Fruit fly (Drosophila melanogaster) whole organism, embryonic: ENCODE data around the gene Paics.

Experiments
- Bdp1 ChIP-seq: fragments of 200-800 bp; sonication (Bioruptor generic); optimal IDR thresholded peaks from 3 replicates; lab custom pipeline; 2016; ENCODE audit warnings: missing biosample characterization, missing genetic modification characterization
- C15 ChIP-seq: fragments of 200-800 bp; sonication (Bioruptor generic); IDR thresholded peaks from 3 replicates; pipeline ENCODE4 v1.3.6; 2022; ENCODE audit warnings: missing biosample characterization, missing genetic modification characterization
- CG10147 ChIP-seq: fragments of 200-800 bp; sonication (Bioruptor generic); optimal IDR thresholded peaks from 2 replicates; lab custom pipeline; 2019; ENCODE audit warnings: missing biosample characterization, mild to moderate bottlenecking, missing genetic modification characterization, moderate library complexity
- CG10209 ChIP-seq: fragments of 200-800 bp; sonication (Bioruptor generic); optimal IDR thresholded peaks from 3 replicates; lab custom pipeline; 2017; ENCODE audit warnings: missing biosample characterization, mild to moderate bottlenecking, missing genetic modification characterization, missing genetic modification reagents
- CG11085 ChIP-seq: fragments of 200-800 bp; sonication (Bioruptor generic); IDR thresholded peaks from 2 replicates; pipeline ENCODE4 v1.3.6; 2022; ENCODE audit warnings: missing biosample characterization, missing genetic modification characterization
- CG11504 ChIP-seq: fragments of 200-800 bp; sonication (Bioruptor generic); optimal IDR thresholded peaks from 3 replicates; lab custom pipeline; 2019; ENCODE audit warnings: missing biosample characterization, mild to moderate bottlenecking, missing genetic modification characterization, moderate library complexity
- CG12071 ChIP-seq: fragments of 200-800 bp; sonication (Bioruptor generic); optimal IDR thresholded peaks from 3 replicates; lab custom pipeline; 2018; ENCODE audit warnings: missing biosample characterization, mild to moderate bottlenecking, missing genetic modification characterization
- CG12155 ChIP-seq: fragments of 200-800 bp; sonication (Bioruptor generic); optimal IDR thresholded peaks from 3 replicates; lab custom pipeline; 2016; ENCODE audit warnings: missing biosample characterization, missing genetic modification characterization
- CG12219 ChIP-seq: fragments of 200-800 bp; sonication (Bioruptor generic); optimal IDR thresholded peaks from 3 replicates; lab custom pipeline; 2018; ENCODE audit warnings: missing biosample characterization, mild to moderate bottlenecking, missing genetic modification characterization
- CG13296 ChIP-seq: fragments of 200-800 bp; sonication (Bioruptor generic); optimal IDR thresholded peaks from 3 replicates; lab custom pipeline; 2018; ENCODE audit warnings: missing biosample characterization, mild to moderate bottlenecking, missing genetic modification characterization
- CG17359 ChIP-seq: fragments of 200-800 bp; sonication (Bioruptor generic); optimal IDR thresholded peaks from 3 replicates; lab custom pipeline; 2018; ENCODE audit warnings: missing biosample characterization, mild to moderate bottlenecking, missing genetic modification characterization, moderate library complexity
- CG17385 ChIP-seq: fragments of 200-800 bp; sonication (Bioruptor generic); optimal IDR thresholded peaks from 3 replicates; lab custom pipeline; 2018; ENCODE audit warnings: missing biosample characterization, mild to moderate bottlenecking, missing genetic modification characterization
- CG18476 ChIP-seq: fragments of 200-800 bp; sonication (Bioruptor generic); optimal IDR thresholded peaks from 2 replicates; lab custom pipeline; 2016; ENCODE audit warnings: missing biosample characterization, mild to moderate bottlenecking, missing genetic modification characterization
- CG30431 ChIP-seq: fragments of 200-800 bp; sonication (Bioruptor generic); optimal IDR thresholded peaks from 2 replicates; lab custom pipeline; 2017; ENCODE audit warnings: missing biosample characterization, missing genetic modification characterization
- CG32532 ChIP-seq: fragments of 200-800 bp; sonication (Bioruptor generic); IDR thresholded peaks from 2 replicates; pipeline ENCODE4 v1.3.6; 2022; ENCODE audit warnings: missing biosample characterization, missing genetic modification characterization
- CG33557 ChIP-seq: fragments of 200-800 bp; sonication (Bioruptor generic); optimal IDR thresholded peaks from 2 replicates; lab custom pipeline; 2019; ENCODE audit warnings: missing biosample characterization, mild to moderate bottlenecking, missing genetic modification characterization, moderate library complexity
- CG34422 ChIP-seq: fragments of 200-800 bp; sonication (Bioruptor generic); IDR thresholded peaks from 3 replicates; pipeline ENCODE4 v1.3.6; 2022; ENCODE audit warnings: missing biosample characterization, missing genetic modification characterization
- CG4820 ChIP-seq: fragments of 200-800 bp; sonication (Bioruptor generic); optimal IDR thresholded peaks from 3 replicates; lab custom pipeline; 2016; ENCODE audit warnings: missing biosample characterization, missing genetic modification characterization
- CG7271 ChIP-seq: fragments of 200-800 bp; sonication (Bioruptor generic); optimal IDR thresholded peaks from 2 replicates; lab custom pipeline; 2018; ENCODE audit warnings: missing biosample characterization, mild to moderate bottlenecking, missing genetic modification characterization, moderate library complexity
- CG8944 ChIP-seq: fragments of 200-800 bp; sonication (Bioruptor generic); optimal IDR thresholded peaks from 3 replicates; lab custom pipeline; 2016; ENCODE audit warnings: missing biosample characterization, missing genetic modification characterization
- Dek ChIP-seq: fragments of 200-800 bp; sonication (Bioruptor generic); optimal IDR thresholded peaks from 3 replicates; lab custom pipeline; 2019; ENCODE audit warnings: missing biosample characterization, mild to moderate bottlenecking, missing genetic modification characterization, moderate library complexity
- Hr78 ChIP-seq, 2 experiments: fragments of 200-800 bp in 1 of 2; fragments of >200 bp in 1 of 2; sonication (Bioruptor generic) in 1 of 2; optimal IDR thresholded peaks; 2 replicates each; lab custom pipeline; 2017 to 2019; ENCODE audit warnings: missing biosample characterization in 2 of 2, missing genetic modification characterization in 2 of 2, mild to moderate bottlenecking in 1 of 2, moderate library complexity in 1 of 2
- NC2β ChIP-seq: fragments of 200-800 bp; sonication (Bioruptor generic); optimal IDR thresholded peaks from 2 replicates; lab custom pipeline; 2016; ENCODE audit warnings: missing biosample characterization, missing genetic modification characterization
- NFAT ChIP-seq: fragments of 200-800 bp; sonication (Bioruptor generic); IDR thresholded peaks from 2 replicates; pipeline ENCODE4 v1.3.6; 2022; ENCODE audit warnings: missing biosample characterization, missing genetic modification characterization
- Pdp1 ChIP-seq, 2 experiments: fragments of 200-800 bp; sonication (Bioruptor generic); optimal IDR thresholded peaks; 3 replicates each; lab custom pipeline; 2016; ENCODE audit warnings: missing biosample characterization in 2 of 2, missing genetic modification characterization in 2 of 2, mild to moderate bottlenecking in 1 of 2, moderate library complexity in 1 of 2
- Side ChIP-seq: fragments of 200-800 bp; sonication (Bioruptor generic); optimal IDR thresholded peaks from 2 replicates; lab custom pipeline; 2016; ENCODE audit warnings: missing biosample characterization, missing genetic modification characterization
- Spps ChIP-seq: fragments of 200-800 bp; sonication (Bioruptor generic); optimal IDR thresholded peaks from 2 replicates; lab custom pipeline; 2018; ENCODE audit warnings: missing biosample characterization, mild to moderate bottlenecking, missing genetic modification characterization
- ac ChIP-seq: fragments of 200-800 bp; sonication (Bioruptor generic); optimal IDR thresholded peaks from 3 replicates; lab custom pipeline; 2017; ENCODE audit warnings: missing biosample characterization, mild to moderate bottlenecking, missing genetic modification characterization
- ap ChIP-seq: fragments of 200-800 bp; sonication (Bioruptor generic); IDR thresholded peaks from 2 replicates; pipeline ENCODE4 v1.3.6; 2022; ENCODE audit warnings: missing biosample characterization, missing genetic modification characterization
- ato ChIP-seq: fragments of 200-800 bp; sonication (Bioruptor generic); IDR thresholded peaks from 2 replicates; pipeline ENCODE4 v1.3.6; 2022; ENCODE audit warnings: missing biosample characterization, missing genetic modification characterization; ENCODE audit not compliant: partially characterized antibody
- bcd ChIP-seq: fragments of 200-800 bp; sonication (Bioruptor generic); optimal IDR thresholded peaks from 2 replicates; lab custom pipeline; 2017; ENCODE audit warnings: missing biosample characterization, mild to moderate bottlenecking, missing genetic modification characterization
- caup ChIP-seq: fragments of 200-800 bp; sonication (Bioruptor generic); optimal IDR thresholded peaks from 3 replicates; lab custom pipeline; 2017; ENCODE audit warnings: missing biosample characterization, mild to moderate bottlenecking, missing genetic modification characterization, moderate library complexity; ENCODE audit not compliant: severe bottlenecking
- corto ChIP-seq: fragments of 200-800 bp; sonication (Bioruptor generic); optimal IDR thresholded peaks from 2 replicates; lab custom pipeline; 2016; ENCODE audit warnings: missing biosample characterization, mild to moderate bottlenecking, missing genetic modification characterization, moderate library complexity
- croc ChIP-seq: fragments of 200-800 bp; sonication (Bioruptor generic); conservative IDR thresholded peaks from 3 replicates; pipeline ENCODE4 v1.3.6; 2022; ENCODE audit warnings: missing biosample characterization, missing genetic modification characterization
- dati ChIP-seq: fragments of 200-800 bp; sonication (Bioruptor generic); IDR thresholded peaks from 2 replicates; pipeline ENCODE4 v1.3.6; 2022; ENCODE audit warnings: missing biosample characterization, missing genetic modification characterization
- eve ChIP-seq, 2 experiments: fragments of >200 bp; optimal IDR thresholded peaks; 2 replicates each; lab custom pipeline; 2017; ENCODE audit warnings: missing biosample characterization in 2 of 2, missing genetic modification characterization in 2 of 2
- gce ChIP-seq: fragments of 200-800 bp; sonication (Bioruptor generic); IDR thresholded peaks from 3 replicates; pipeline ENCODE4 v1.3.6; 2022; ENCODE audit warnings: missing biosample characterization, missing genetic modification characterization
- ind ChIP-seq: fragments of 200-800 bp; sonication (Bioruptor generic); optimal IDR thresholded peaks from 3 replicates; lab custom pipeline; 2016; ENCODE audit warnings: missing biosample characterization, missing genetic modification characterization
- insv ChIP-seq, 2 experiments: fragments of 200-800 bp; sonication (Bioruptor generic); optimal IDR thresholded peaks; 3 replicates each; lab custom pipeline; 2016 to 2018; ENCODE audit warnings: missing biosample characterization in 2 of 2, missing genetic modification characterization in 2 of 2
- mld ChIP-seq: fragments of 200-800 bp; sonication (Bioruptor generic); IDR thresholded peaks from 3 replicates; pipeline ENCODE4 v1.3.6; 2022; ENCODE audit warnings: missing biosample characterization, missing genetic modification characterization; ENCODE audit not compliant: partially characterized antibody
- p53 ChIP-seq: fragments of 200-800 bp; sonication (Bioruptor generic); optimal IDR thresholded peaks from 2 replicates; lab custom pipeline; 2016; ENCODE audit warnings: missing biosample characterization, missing genetic modification characterization
- ranshi ChIP-seq: fragments of 200-800 bp; sonication (Bioruptor generic); IDR thresholded peaks from 2 replicates; pipeline ENCODE4 v1.3.6; 2022; ENCODE audit warnings: missing biosample characterization, missing genetic modification characterization
- sc ChIP-seq, 3 experiments: fragments of >200 bp in 2 of 3; fragments of 200-800 bp in 1 of 3; sonication (Bioruptor generic) in 1 of 3; optimal IDR thresholded peaks; 2 replicates in 2 of 3; 3 replicates in 1 of 3; lab custom pipeline; 2017; ENCODE audit warnings: mild to moderate bottlenecking in 1 of 3, missing biosample characterization in 1 of 3, missing genetic modification characterization in 1 of 3, missing genetic modification reagents in 1 of 3
- sr ChIP-seq: fragments of 200-800 bp; sonication (Bioruptor generic); IDR thresholded peaks from 3 replicates; pipeline ENCODE4 v1.3.6; 2022; ENCODE audit warnings: missing biosample characterization, missing genetic modification characterization
- stc ChIP-seq: fragments of 200-800 bp; sonication (Bioruptor generic); IDR thresholded peaks from 2 replicates; pipeline ENCODE4 v1.3.6; 2022; ENCODE audit warnings: missing biosample characterization, missing genetic modification characterization
- tin ChIP-seq: fragments of 200-800 bp; sonication (Bioruptor generic); optimal IDR thresholded peaks from 3 replicates; lab custom pipeline; 2016; ENCODE audit warnings: missing biosample characterization, missing genetic modification characterization
- ttk ChIP-seq: fragments of 200-800 bp; sonication (Bioruptor generic); IDR thresholded peaks from 2 replicates; pipeline ENCODE4 v2.1.2; 2022; ENCODE audit warnings: missing biosample characterization, missing genetic modification characterization
- tup ChIP-seq: fragments of 200-800 bp; sonication (Bioruptor generic); optimal IDR thresholded peaks from 2 replicates; lab custom pipeline; 2016; ENCODE audit warnings: missing biosample characterization, mild to moderate bottlenecking, missing genetic modification characterization, moderate library complexity
- usp ChIP-seq: fragments of >200 bp; optimal IDR thresholded peaks from 2 replicates; lab custom pipeline; 2017; ENCODE audit warnings: missing biosample characterization, missing genetic modification characterization

Paics gene

DNA sequence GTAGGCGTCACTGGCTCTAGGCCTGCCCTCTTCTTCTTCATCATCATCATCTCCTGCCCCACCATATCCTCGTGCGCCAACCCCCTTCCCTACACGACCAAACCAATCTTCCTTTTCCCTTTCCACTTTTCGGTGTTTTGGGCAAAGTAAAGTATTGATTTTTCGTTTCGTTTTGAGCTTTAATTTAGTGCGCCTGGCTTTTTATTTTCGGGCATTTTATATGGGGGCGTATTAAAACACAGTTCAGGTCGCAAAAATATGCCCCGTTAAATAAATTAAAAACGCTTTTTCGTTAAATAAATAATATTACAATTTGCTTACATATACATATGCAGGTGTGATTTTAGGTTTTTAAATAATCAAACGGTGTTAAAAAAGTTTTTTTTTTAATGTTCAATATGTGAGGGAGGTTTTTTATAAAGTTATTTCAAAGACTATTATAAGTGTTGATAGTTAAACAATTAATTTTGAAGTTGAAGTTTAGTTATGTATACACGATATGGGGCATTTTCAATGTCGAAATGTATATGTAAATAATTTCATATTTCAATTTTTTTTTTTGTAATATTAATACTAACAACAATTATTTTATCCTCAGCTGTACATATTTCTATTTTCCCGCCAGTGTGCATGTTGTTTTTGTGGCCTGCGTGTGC is 22.6 kb downstream of the Paics start (continued):
- TF ChIP-seq Dek (tag; lab: Kevin White, UChicago) = peak; percentile 74
- peak; percentile 78 for TF ChIP-seq CG17385 (GFP tag; lab: Kevin White, UChicago)
- no peak for TF ChIP-seq Side (GFP tag; lab: Kevin White, UChicago)
- TF ChIP-seq Hr78 (GFP tag; optimal IDR thresholded peaks at IDR 0.05; lab: Kevin White, UChicago) = peak in 1 of 2 experiments; percentile 60
- no peak for TF ChIP-seq p53 (GFP tag; lab: Kevin White, UChicago)
- TF ChIP-seq ind = peak; percentile 55
- peak; percentile 30; the same call in 1 of the 2 replicates for TF ChIP-seq ap
- peak; percentile 13 for TF ChIP-seq CG8944
- TF ChIP-seq CG11085 = no peak
- no peak for TF ChIP-seq sc (optimal IDR thresholded peaks at IDR 0.05; lab: Kevin White, UChicago)
- TF ChIP-seq sc (GFP tag; optimal IDR thresholded peaks at IDR 0.05; lab: Kevin White, UChicago) = peak; percentile 57
- peak; percentile 53 for TF ChIP-seq CG4820 (GFP tag; lab: Kevin White, UChicago)
- peak; percentile 22 for TF ChIP-seq CG12155 (GFP tag; lab: Kevin White, UChicago)
- TF ChIP-seq tin (GFP tag; lab: Kevin White, UChicago) = peak; percentile 42
- no peak; the same call in 2 of the 3 replicates for TF ChIP-seq sr (GFP tag; lab: Robert Waterston, UW)
- peak; percentile 59 for TF ChIP-seq CG18476
- peak; percentile 13 for TF ChIP-seq CG33557
- TF ChIP-seq insv (GFP tag; optimal IDR thresholded peaks at IDR 0.05; lab: Kevin White, UChicago) = no peak
- peak; percentile 56 for TF ChIP-seq caup (GFP tag; lab: Kevin White, UChicago)
- TF ChIP-seq CG17359 (tag; lab: Kevin White, UChicago) = peak; percentile 78
- no peak for TF ChIP-seq mld (GFP tag; lab: Robert Waterston, UW)
- TF ChIP-seq CG10147 (GFP tag; lab: Kevin White, UChicago) = peak; percentile 78
- TF ChIP-seq ttk (GFP tag; lab: Robert Waterston, UW) = 0 out of 2 replicates have a peak, but pooled peaks have one; percentile 9
- peak; percentile 73 for TF ChIP-seq CG10209 (GFP tag; lab: Kevin White, UChicago)
- TF ChIP-seq gce (GFP tag; lab: Robert Waterston, UW) = no peak
- TF ChIP-seq bcd = peak; percentile 79
- no peak for TF ChIP-seq Bdp1 (GFP tag; lab: Kevin White, UChicago)
- TF ChIP-seq NFAT (GFP tag; lab: Robert Waterston, UW) = no peak
- TF ChIP-seq Spps (tag; lab: Kevin White, UChicago) = peak; percentile 30
- no peak for TF ChIP-seq dati (GFP tag; lab: Robert Waterston, UW)
- no peak for TF ChIP-seq CG7271 (tag; lab: Kevin White, UChicago)
- TF ChIP-seq CG30431 (GFP tag; lab: Kevin White, UChicago) = no peak
- peak; percentile 12 for TF ChIP-seq CG12219 (GFP tag; lab: Kevin White, UChicago)
- TF ChIP-seq eve (GFP tag; optimal IDR thresholded peaks at IDR 0.05; lab: Kevin White, UChicago) = no peak
- TF ChIP-seq NC2β (GFP tag; lab: Kevin White, UChicago) = no peak
- TF ChIP-seq corto (GFP tag; lab: Kevin White, UChicago) = no peak
- TF ChIP-seq croc = peak; percentile 27; the same call in 1 of the 3 replicates
- no peak for TF ChIP-seq ato (GFP tag; lab: Robert Waterston, UW)
- no peak for TF ChIP-seq ranshi (GFP tag; lab: Robert Waterston, UW)
- TF ChIP-seq stc (GFP tag; lab: Robert Waterston, UW) = no peak; the same call in 1 of the 2 replicates
- TF ChIP-seq tup (GFP tag; lab: Kevin White, UChicago) = no peak
- TF ChIP-seq CG32532 (GFP tag; lab: Robert Waterston, UW) = peak; percentile 59; the same call in 1 of the 2 replicates
- peak; percentile 29 to 46 for TF ChIP-seq Pdp1 (GFP tag; optimal IDR thresholded peaks at IDR 0.05; lab: Kevin White, UChicago)
- peak; percentile 73 for TF ChIP-seq CG13296
- no peak for TF ChIP-seq ac (GFP tag; lab: Kevin White, UChicago)
- no peak for TF ChIP-seq CG34422 (GFP tag; lab: Robert Waterston, UW)
- TF ChIP-seq CG12071 (GFP tag; lab: Kevin White, UChicago) = no peak
- TF ChIP-seq C15 (GFP tag; lab: Robert Waterston, UW) = no peak
- peak; percentile 91 for TF ChIP-seq CG11504 (tag; lab: Kevin White, UChicago)
- TF ChIP-seq usp (GFP tag; lab: Kevin White, UChicago) = no peak
